Fruit fly (Drosophila melanogaster): Measurements from ENCODE around the gene ogre.

Gene ogre

DNA sequence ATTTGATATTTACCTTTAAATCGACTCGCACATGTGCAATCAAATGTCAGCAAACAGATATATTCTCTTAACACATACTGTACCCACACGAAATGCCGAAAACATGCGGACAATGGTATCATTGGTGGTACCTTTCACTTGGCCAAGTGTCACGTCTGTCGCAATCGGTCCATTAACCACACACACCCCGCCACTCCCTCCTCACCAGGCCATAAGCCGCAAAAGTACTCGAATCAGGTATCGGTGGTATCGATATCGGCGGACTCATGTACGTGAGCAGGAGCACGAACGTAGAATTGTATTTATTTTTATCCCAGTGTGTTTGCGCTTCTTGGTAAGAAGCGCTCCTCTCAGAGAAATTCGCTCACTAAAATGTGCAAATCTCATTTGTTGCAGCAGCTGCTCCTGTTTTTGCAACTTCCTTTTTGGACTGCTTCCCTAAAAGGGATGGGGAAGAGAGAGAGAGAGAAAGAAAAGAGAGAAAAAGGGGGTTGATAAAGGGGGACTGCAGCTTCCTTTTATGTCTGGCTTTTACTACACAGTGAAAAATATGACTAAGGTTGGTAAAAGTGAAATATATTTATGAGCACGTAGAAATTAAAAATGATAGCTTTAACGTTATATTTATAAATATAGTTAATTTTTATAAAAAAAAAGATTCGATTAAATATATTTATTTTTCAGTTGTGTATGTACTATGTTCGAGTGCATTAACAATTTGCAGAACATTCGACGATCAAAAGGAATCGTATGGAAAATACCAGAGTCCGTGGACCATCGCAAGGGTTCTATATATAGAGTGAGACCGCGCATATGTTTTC lies 7.4 kb downstream of the ogre start (continued):
- peak; percentile 42 for TF ChIP-seq net (GFP tag; optimal IDR thresholded peaks at IDR 0.05)
- TF ChIP-seq CG15336 (GFP tag; IDR thresholded peaks at IDR 0.05): peak; percentile 58; the same call in 1 of the 2 replicates
- peak; percentile 31 for TF ChIP-seq Smox (GFP tag; optimal IDR thresholded peaks at IDR 0.05)
- no peak for TF ChIP-seq CG11762 (GFP tag; optimal IDR thresholded peaks at IDR 0.05; ENCODE audit: insufficient read depth)
- peak; percentile 27 for TF ChIP-seq Lpt (GFP tag; optimal IDR thresholded peaks at IDR 0.05)
- TF ChIP-seq CG4318 (GFP tag; optimal IDR thresholded peaks at IDR 0.05): no peak
- no peak for TF ChIP-seq CG6276 (GFP tag; optimal IDR thresholded peaks at IDR 0.05)
- peak; percentile 63 for TF ChIP-seq CG6808 (GFP tag; optimal IDR thresholded peaks at IDR 0.05)
- TF ChIP-seq CG8632 (GFP tag; optimal IDR thresholded peaks at IDR 0.05): peak; percentile 55
- no peak for TF ChIP-seq CG31627 (GFP tag; optimal IDR thresholded peaks at IDR 0.05)
- TF ChIP-seq achi (GFP tag; optimal IDR thresholded peaks at IDR 0.05): peak; percentile 50
- peak; percentile 45 for TF ChIP-seq CG16779 (tag; optimal IDR thresholded peaks at IDR 0.05)
- TF ChIP-seq lz (GFP tag; optimal IDR thresholded peaks at IDR 0.05): peak; percentile 28
- TF ChIP-seq Blimp-1 (GFP tag; optimal IDR thresholded peaks at IDR 0.05): peak; percentile 16
- TF ChIP-seq fkh (GFP tag; optimal IDR thresholded peaks at IDR 0.05): no peak
- TF ChIP-seq Hr4 (GFP tag; optimal IDR thresholded peaks at IDR 0.05): no peak
- peak; percentile 37 for TF ChIP-seq topi (GFP tag; optimal IDR thresholded peaks at IDR 0.05)
- peak; percentile 29 to 46 for TF ChIP-seq salr (GFP tag; optimal IDR thresholded peaks at IDR 0.05)
- peak; percentile 14 for TF ChIP-seq CG9139 (GFP tag; optimal IDR thresholded peaks at IDR 0.05)
- no peak for TF ChIP-seq Ets21C (GFP tag; optimal IDR thresholded peaks at IDR 0.05)
- TF ChIP-seq CG10631 (GFP tag; optimal IDR thresholded peaks at IDR 0.05): peak; percentile 60
- TF ChIP-seq Ets96B (tag; optimal IDR thresholded peaks at IDR 0.05): peak; percentile 62
- TF ChIP-seq cyc (GFP tag; optimal IDR thresholded peaks at IDR 0.05): peak; percentile 5

DNA sequence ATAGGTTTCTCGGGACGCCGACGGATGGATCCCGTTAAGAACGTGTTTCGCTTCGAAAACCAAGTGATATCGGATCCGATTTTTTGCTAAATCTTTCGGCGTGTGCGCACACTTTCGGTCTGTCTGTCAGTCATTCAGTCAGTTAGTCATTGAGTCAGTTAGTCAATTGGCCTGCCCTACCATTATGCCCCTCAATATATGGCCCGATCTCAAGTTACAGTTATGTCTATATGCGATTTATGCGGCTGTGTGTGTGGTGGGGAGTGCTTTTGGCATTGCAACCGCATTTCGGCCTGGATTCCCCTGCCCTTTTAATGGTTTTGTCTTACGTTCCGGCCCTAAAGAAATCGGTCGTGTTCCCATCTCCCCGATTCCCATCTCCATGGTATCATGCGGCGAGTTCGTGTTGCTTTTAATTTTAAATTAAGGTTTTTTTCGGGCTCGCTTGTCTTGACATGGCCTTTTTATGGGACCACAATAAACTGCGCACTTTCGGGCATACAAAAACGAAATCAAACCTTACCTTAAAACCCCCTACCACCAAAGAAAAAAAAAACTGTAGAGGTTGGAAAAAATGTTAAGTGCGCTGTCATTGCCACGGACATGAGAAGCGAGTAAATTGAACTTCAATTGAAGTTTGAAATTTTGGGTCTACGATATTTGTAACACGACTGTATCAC lies 8.3 kb downstream of the ogre start:
- TF ChIP-seq Eip93F (GFP tag; optimal IDR thresholded peaks at IDR 0.05) (no peak), svp (GFP tag) (peak; percentile 65)

- no peak for TF ChIP-seq CG6792 (GFP tag; optimal IDR thresholded peaks at IDR 0.05)
- no peak for TF ChIP-seq CG6276 (GFP tag; optimal IDR thresholded peaks at IDR 0.05)
- TF ChIP-seq CG6163 (GFP tag; IDR thresholded peaks at IDR 0.05): peak; percentile 36; the same call in 2 of the 3 replicates
- peak; percentile 53 for TF ChIP-seq Sox14 (GFP tag; optimal IDR thresholded peaks at IDR 0.05)
- TF ChIP-seq Blimp-1 (GFP tag; optimal IDR thresholded peaks at IDR 0.05): no peak
- no peak for TF ChIP-seq CG9139 (GFP tag; optimal IDR thresholded peaks at IDR 0.05)
- peak; percentile 22 for TF ChIP-seq CG3032 (tag; optimal IDR thresholded peaks at IDR 0.05)
- peak; percentile 49 for TF ChIP-seq Hr39 (GFP tag; optimal IDR thresholded peaks at IDR 0.05)
- no peak for TF ChIP-seq eg (GFP tag; IDR thresholded peaks at IDR 0.05)
- no peak for TF ChIP-seq dac (GFP tag; optimal IDR thresholded peaks at IDR 0.05)
- peak; percentile 31 for TF ChIP-seq OdsH (GFP tag; optimal IDR thresholded peaks at IDR 0.05)
- peak; percentile 52 for TF ChIP-seq pdm3 (GFP tag; optimal IDR thresholded peaks at IDR 0.05)
- no peak for TF ChIP-seq CG7368 (GFP tag; optimal IDR thresholded peaks at IDR 0.05)
- peak; percentile 64 for TF ChIP-seq esn (GFP tag; optimal IDR thresholded peaks at IDR 0.05)
- peak; percentile 24 for TF ChIP-seq dsx (GFP tag; optimal IDR thresholded peaks at IDR 0.05; ENCODE audit: poor library complexity, severe bottlenecking)
- peak; percentile 48 for TF ChIP-seq CG31627 (GFP tag; optimal IDR thresholded peaks at IDR 0.05)
- TF ChIP-seq CG8632 (GFP tag; optimal IDR thresholded peaks at IDR 0.05): peak; percentile 46
- no peak for TF ChIP-seq Gug (GFP tag; IDR thresholded peaks at IDR 0.05)
- TF ChIP-seq ss (GFP tag; optimal IDR thresholded peaks at IDR 0.05): peak in 1 of 2 experiments; percentile 9
- no peak for TF ChIP-seq CG4318 (GFP tag; optimal IDR thresholded peaks at IDR 0.05)
- TF ChIP-seq Sox15 (GFP tag; optimal IDR thresholded peaks at IDR 0.05): peak; percentile 3
- TF ChIP-seq Hr4 (GFP tag; optimal IDR thresholded peaks at IDR 0.05): no peak
- peak; percentile 44 for TF ChIP-seq CG10669 (GFP tag; optimal IDR thresholded peaks at IDR 0.05)
- no peak for TF ChIP-seq spab (GFP tag; optimal IDR thresholded peaks at IDR 0.05)
- TF ChIP-seq lz (GFP tag; optimal IDR thresholded peaks at IDR 0.05): peak; percentile 50
- TF ChIP-seq Lpt (GFP tag; optimal IDR thresholded peaks at IDR 0.05): no peak
- peak; percentile 49 for TF ChIP-seq achi (GFP tag; optimal IDR thresholded peaks at IDR 0.05)
- TF ChIP-seq Sox102F (GFP tag; optimal IDR thresholded peaks at IDR 0.05): no peak
- TF ChIP-seq CG11762 (GFP tag; optimal IDR thresholded peaks at IDR 0.05; ENCODE audit: insufficient read depth): no peak
- TF ChIP-seq CG6808 (GFP tag; optimal IDR thresholded peaks at IDR 0.05): no peak
- peak; percentile 50 for TF ChIP-seq Smox (GFP tag; optimal IDR thresholded peaks at IDR 0.05)
- TF ChIP-seq CG10631 (GFP tag; optimal IDR thresholded peaks at IDR 0.05): peak; percentile 38
- peak; percentile 77 for TF ChIP-seq svp (GFP tag)
Observed at dm6 chrX:6982054-6982453, 9.1 kb downstream of the ogre start.
